Fruit fly (Drosophila melanogaster) whole organism, prepupa: Measurements from ENCODE around the gene CG10352.

Experiments used
- CG11762 ChIP-seq: fragments of 200-800 bp; sonication (Bioruptor generic); optimal IDR thresholded peaks from 3 replicates; lab custom pipeline; 2016; ENCODE audit warnings: missing biosample characterization, missing genetic modification characterization; ENCODE audit not compliant: insufficient read depth
- CG11902 ChIP-seq: fragments of 200-800 bp; sonication (Bioruptor generic); optimal IDR thresholded peaks from 3 replicates; lab custom pipeline; 2016; ENCODE audit warnings: missing biosample characterization, missing genetic modification characterization
- CG15336 ChIP-seq: fragments of 200-800 bp; sonication (Bioruptor generic); IDR thresholded peaks from 2 replicates; pipeline ENCODE4 v1.3.6; 2022; ENCODE audit warnings: missing biosample characterization, missing genetic modification characterization
- CG1621 ChIP-seq: fragments of 200-800 bp; sonication (Bioruptor generic); optimal IDR thresholded peaks from 3 replicates; lab custom pipeline; 2018; ENCODE audit warnings: missing biosample characterization, mild to moderate bottlenecking, missing genetic modification characterization
- CG16779 ChIP-seq: fragments of 200-800 bp; sonication (Bioruptor generic); optimal IDR thresholded peaks from 3 replicates; lab custom pipeline; 2017; ENCODE audit warnings: missing biosample characterization, mild to moderate bottlenecking, missing genetic modification characterization
- CG3032 ChIP-seq: fragments of 200-800 bp; optimal IDR thresholded peaks from 2 replicates; lab custom pipeline; 2019; ENCODE audit warnings: missing biosample characterization, mild to moderate bottlenecking, missing genetic modification characterization, moderate library complexity
- CG31627 ChIP-seq: fragments of 200-800 bp; sonication (Bioruptor generic); optimal IDR thresholded peaks from 3 replicates; lab custom pipeline; 2016; ENCODE audit warnings: missing biosample characterization, missing genetic modification characterization
- CG32006 ChIP-seq: fragments of 200-800 bp; sonication (Bioruptor generic); optimal IDR thresholded peaks from 3 replicates; lab custom pipeline; 2017; ENCODE audit warnings: missing biosample characterization, mild to moderate bottlenecking, missing genetic modification characterization
- CG34406 ChIP-seq: fragments of 200-800 bp; sonication (Bioruptor generic); optimal IDR thresholded peaks from 3 replicates; lab custom pipeline; 2016; ENCODE audit warnings: missing biosample characterization, missing genetic modification characterization
- CG6163 ChIP-seq: fragments of 200-800 bp; sonication (Bioruptor generic); IDR thresholded peaks from 3 replicates; pipeline ENCODE4 v1.3.6; 2022; ENCODE audit warnings: missing biosample characterization, missing genetic modification characterization
- CG6276 ChIP-seq: fragments of 200-800 bp; sonication (Bioruptor generic); optimal IDR thresholded peaks from 2 replicates; lab custom pipeline; 2017; ENCODE audit warnings: missing biosample characterization, mild to moderate bottlenecking, missing genetic modification characterization
- CG6854 ChIP-seq: fragments of 200-800 bp; sonication (Bioruptor generic); optimal IDR thresholded peaks from 2 replicates; lab custom pipeline; 2017; ENCODE audit warnings: missing biosample characterization, mild to moderate bottlenecking, missing genetic modification characterization
- CG7368 ChIP-seq: fragments of 200-800 bp; sonication (Bioruptor generic); optimal IDR thresholded peaks from 3 replicates; lab custom pipeline; 2016; ENCODE audit warnings: missing biosample characterization, missing genetic modification characterization
- CG8119 ChIP-seq: fragments of 200-800 bp; sonication (Bioruptor generic); IDR thresholded peaks from 3 replicates; pipeline ENCODE4 v1.3.6; 2022; ENCODE audit warnings: missing biosample characterization, missing genetic modification characterization
- CG8632 ChIP-seq: fragments of 200-800 bp; sonication (Bioruptor generic); optimal IDR thresholded peaks from 3 replicates; lab custom pipeline; 2016; ENCODE audit warnings: missing biosample characterization, missing genetic modification characterization
- CG9139 ChIP-seq: fragments of 200-800 bp; sonication (Bioruptor generic); optimal IDR thresholded peaks from 3 replicates; lab custom pipeline; 2017; ENCODE audit warnings: missing biosample characterization, mild to moderate bottlenecking, missing genetic modification characterization
- Eip78C ChIP-seq: fragments of 200-800 bp; sonication (Bioruptor generic); peaks from one replicate; lab custom pipeline; 2016; ENCODE audit warnings: missing biosample characterization, missing genetic modification characterization
- Eip93F ChIP-seq: fragments of 200-800 bp; sonication (Bioruptor generic); optimal IDR thresholded peaks from 2 replicates; lab custom pipeline; 2016; ENCODE audit warnings: missing biosample characterization, mild to moderate bottlenecking, missing genetic modification characterization
- Ets21C ChIP-seq: fragments of 200-800 bp; sonication (Bioruptor generic); optimal IDR thresholded peaks from 3 replicates; lab custom pipeline; 2016; ENCODE audit warnings: missing biosample characterization, missing genetic modification characterization
- Gug ChIP-seq: fragments of 200-800 bp; sonication (Bioruptor generic); IDR thresholded peaks from 2 replicates; pipeline ENCODE4 v1.3.6; 2022; ENCODE audit warnings: missing biosample characterization, missing genetic modification characterization
- Hr38 ChIP-seq: sonication (Bioruptor generic); optimal IDR thresholded peaks from 2 replicates; lab custom pipeline; 2016; ENCODE audit warnings: missing biosample characterization, missing genetic modification characterization
- Hr39 ChIP-seq: fragments of 200-800 bp; sonication (Bioruptor generic); optimal IDR thresholded peaks from 2 replicates; lab custom pipeline; 2016; ENCODE audit warnings: missing biosample characterization, missing genetic modification characterization
- Lpt ChIP-seq: fragments of 200-800 bp; sonication (Bioruptor generic); optimal IDR thresholded peaks from 3 replicates; lab custom pipeline; 2016; ENCODE audit warnings: missing biosample characterization, missing genetic modification characterization
- Met ChIP-seq: fragments of 200-800 bp; sonication (Bioruptor generic); optimal IDR thresholded peaks from 3 replicates; lab custom pipeline; 2016; ENCODE audit warnings: missing biosample characterization, missing genetic modification characterization
- OdsH ChIP-seq: fragments of 200-800 bp; sonication (Bioruptor generic); optimal IDR thresholded peaks from 3 replicates; lab custom pipeline; 2016; ENCODE audit warnings: missing biosample characterization, missing genetic modification characterization
- Smox ChIP-seq: fragments of 200-800 bp; sonication (Bioruptor generic); optimal IDR thresholded peaks from 3 replicates; lab custom pipeline; 2016; ENCODE audit warnings: missing biosample characterization, missing genetic modification characterization
- Sox14 ChIP-seq: fragments of 200-800 bp; sonication (Bioruptor generic); optimal IDR thresholded peaks from 3 replicates; lab custom pipeline; 2016; ENCODE audit warnings: missing biosample characterization, missing genetic modification characterization
- Sox15 ChIP-seq: fragments of 200-800 bp; sonication (Bioruptor generic); optimal IDR thresholded peaks from 3 replicates; lab custom pipeline; 2016; ENCODE audit warnings: missing biosample characterization, missing genetic modification characterization
- achi ChIP-seq: fragments of 200-800 bp; sonication (Bioruptor generic); optimal IDR thresholded peaks from 3 replicates; lab custom pipeline; 2016; ENCODE audit warnings: missing biosample characterization, missing genetic modification characterization
- acj6 ChIP-seq: fragments of 200-800 bp; sonication (Bioruptor generic); optimal IDR thresholded peaks from 3 replicates; lab custom pipeline; 2016; ENCODE audit warnings: missing biosample characterization, missing genetic modification characterization
- cyc ChIP-seq: fragments of 200-800 bp; sonication (Bioruptor generic); optimal IDR thresholded peaks from 3 replicates; lab custom pipeline; 2016; ENCODE audit warnings: missing biosample characterization, missing genetic modification characterization
- dac ChIP-seq: fragments of 200-800 bp; sonication (Bioruptor generic); optimal IDR thresholded peaks from 2 replicates; lab custom pipeline; 2017; ENCODE audit warnings: missing biosample characterization, mild to moderate bottlenecking, missing genetic modification characterization
- dsx ChIP-seq: fragments of 200-800 bp; optimal IDR thresholded peaks from 3 replicates; lab custom pipeline; 2019; ENCODE audit warnings: missing biosample characterization, mild to moderate bottlenecking, missing genetic modification characterization, moderate library complexity; ENCODE audit not compliant: poor library complexity, severe bottlenecking
- eg ChIP-seq: fragments of 200-800 bp; sonication (Bioruptor generic); IDR thresholded peaks from 3 replicates; pipeline ENCODE4 v1.3.6; 2022; ENCODE audit warnings: missing biosample characterization, missing genetic modification characterization
- esn ChIP-seq: fragments of 200-800 bp; sonication (Bioruptor generic); optimal IDR thresholded peaks from 2 replicates; lab custom pipeline; 2016; ENCODE audit warnings: missing biosample characterization, mild to moderate bottlenecking, missing genetic modification characterization, moderate library complexity
- fd59A ChIP-seq: fragments of 200-800 bp; sonication (Bioruptor generic); optimal IDR thresholded peaks from 2 replicates; lab custom pipeline; 2017; ENCODE audit warnings: missing biosample characterization, mild to moderate bottlenecking, missing genetic modification characterization, missing genetic modification reagents
- fd85E ChIP-seq: fragments of 200-800 bp; sonication (Bioruptor generic); optimal IDR thresholded peaks from 3 replicates; lab custom pipeline; 2016; ENCODE audit warnings: missing biosample characterization, missing genetic modification characterization
- fkh ChIP-seq: fragments of 200-800 bp; sonication (Bioruptor generic); optimal IDR thresholded peaks from 3 replicates; lab custom pipeline; 2017; ENCODE audit warnings: missing biosample characterization, mild to moderate bottlenecking, missing genetic modification characterization, moderate library complexity
- net ChIP-seq: fragments of 200-800 bp; sonication (Bioruptor generic); optimal IDR thresholded peaks from 3 replicates; lab custom pipeline; 2016; ENCODE audit warnings: missing biosample characterization, missing genetic modification characterization
- pdm3 ChIP-seq: fragments of 200-800 bp; sonication (Bioruptor generic); optimal IDR thresholded peaks from 3 replicates; lab custom pipeline; 2016; ENCODE audit warnings: missing biosample characterization, missing genetic modification characterization
- salr ChIP-seq, 2 experiments: fragments of 200-800 bp; sonication (Bioruptor generic); optimal IDR thresholded peaks; 3 replicates each; lab custom pipeline; 2016 to 2018; ENCODE audit warnings: missing biosample characterization in 2 of 2, missing genetic modification characterization in 2 of 2, mild to moderate bottlenecking in 1 of 2
- spab ChIP-seq: fragments of 200-800 bp; sonication (Bioruptor generic); optimal IDR thresholded peaks from 2 replicates; lab custom pipeline; 2017; ENCODE audit warnings: missing biosample characterization, mild to moderate bottlenecking, missing genetic modification characterization, missing genetic modification reagents
- ss ChIP-seq, 2 experiments: fragments of 200-800 bp; sonication (Bioruptor generic); optimal IDR thresholded peaks; 2 replicates in 1 of 2; 3 replicates in 1 of 2; lab custom pipeline; 2017 to 2018; ENCODE audit warnings: mild to moderate bottlenecking in 2 of 2, missing biosample characterization in 2 of 2, missing genetic modification characterization in 2 of 2, moderate library complexity in 1 of 2
- svp ChIP-seq: fragments of 200-800 bp; sonication (Bioruptor generic); peaks from one replicate; lab custom pipeline; 2016; ENCODE audit warnings: missing biosample characterization, missing genetic modification characterization
- topi ChIP-seq: fragments of 200-800 bp; sonication (Bioruptor generic); optimal IDR thresholded peaks from 3 replicates; lab custom pipeline; 2016; ENCODE audit warnings: missing biosample characterization, missing genetic modification characterization

Gene CG10352

dm6 chrX:11915154-11915593 lies 38.2 kb upstream of the CG10352 start (continued):
- TF ChIP-seq CG34406 (GFP tag; lab: Kevin White, UChicago) (peak; percentile 88), CG1621 (tag; lab: Kevin White, UChicago) (peak; percentile 81), fd85E (peak; percentile 56), topi (GFP tag; lab: Kevin White, UChicago) (peak; percentile 77), CG32006 (GFP tag; lab: Kevin White, UChicago) (peak; percentile 96), cyc (GFP tag; lab: Kevin White, UChicago) (peak; percentile 55), Lpt (GFP tag; lab: Kevin White, UChicago) (peak; percentile 74), Smox (GFP tag; lab: Kevin White, UChicago) (peak; percentile 75)

dm6 chrX:11913581-11913980 lies 36.6 kb upstream of the CG10352 start:
- TF ChIP-seq topi (GFP tag; lab: Kevin White, UChicago) (no peak), net (no peak), CG9139 (no peak), dac (no peak), fkh (GFP tag; lab: Kevin White, UChicago) (no peak), Gug (GFP tag; lab: Robert Waterston, UW) (no peak), Eip78C (GFP tag; lab: Kevin White, UChicago) (peak; percentile 56), CG7368 (GFP tag; lab: Kevin White, UChicago) (no peak), eg (GFP tag; lab: Robert Waterston, UW) (no peak), Lpt (GFP tag; lab: Kevin White, UChicago) (peak; percentile 34), CG6163 (GFP tag; lab: Robert Waterston, UW) (0 out of 3 replicates have a peak, but pooled peaks have one; percentile 12), CG15336 (GFP tag; lab: Robert Waterston, UW) (no peak), esn (GFP tag; lab: Kevin White, UChicago) (no peak), fd59A (GFP tag; lab: Kevin White, UChicago) (no peak), CG11902 (GFP tag; lab: Kevin White, UChicago) (no peak), CG34406 (GFP tag; lab: Kevin White, UChicago) (no peak), CG11762 (no peak), OdsH (no peak), Met (GFP tag; lab: Kevin White, UChicago) (no peak), CG8632 (GFP tag; lab: Kevin White, UChicago) (no peak), CG6276 (GFP tag; lab: Kevin White, UChicago) (no peak), CG8119 (GFP tag; lab: Robert Waterston, UW) (no peak), cyc (GFP tag; lab: Kevin White, UChicago) (no peak), Sox15 (no peak), CG31627 (GFP tag; lab: Kevin White, UChicago) (no peak), spab (GFP tag; lab: Kevin White, UChicago) (no peak), Ets21C (GFP tag; lab: Kevin White, UChicago) (no peak), svp (GFP tag; lab: Kevin White, UChicago) (no peak), CG16779 (tag; lab: Kevin White, UChicago) (no peak), Sox14 (no peak), ss (GFP tag; optimal IDR thresholded peaks at IDR 0.05; lab: Kevin White, UChicago) (peak in 1 of 2 experiments; percentile 27), Eip93F (no peak), achi (GFP tag; lab: Kevin White, UChicago) (no peak), salr (GFP tag; optimal IDR thresholded peaks at IDR 0.05; lab: Kevin White, UChicago) (no peak), dsx (GFP tag; lab: Kevin White, UChicago) (peak; percentile 12), acj6 (GFP tag; lab: Kevin White, UChicago) (no peak), Hr39 (GFP tag; lab: Kevin White, UChicago) (no peak), Hr38 (GFP tag; lab: Kevin White, UChicago) (no peak), CG32006 (GFP tag; lab: Kevin White, UChicago) (no peak), CG6854 (peak; percentile 41), CG3032 (tag; lab: Kevin White, UChicago) (no peak), pdm3 (GFP tag; lab: Kevin White, UChicago) (no peak)
